Worm (Caenorhabditis elegans) whole organism, L4 larva: Measurements from ENCODE around the gene K03H6.4.

ENCODE experiments used
- F44E2.7 ChIP-seq: fragments of 200-800 bp; sonication (Bioruptor generic); IDR thresholded peaks from 2 replicates; pipeline ENCODE4 v2.1.2; 2022; ENCODE audit warnings: missing genetic modification characterization, missing compliant biosample characterization
- arid-1 ChIP-seq: fragments of 200-800 bp; sonication (Bioruptor generic); conservative IDR thresholded peaks from 2 replicates; pipeline ENCODE4 v1.3.6; 2022; ENCODE audit warnings: missing genetic modification reagents, missing genetic modification characterization, missing compliant biosample characterization
- dpl-1 ChIP-seq: fragments of 150-350 bp; optimal IDR thresholded peaks from 2 replicates; lab custom pipeline; 2014; ENCODE audit warnings: missing biosample characterization, missing genetic modification reagents, missing genetic modification characterization
- lim-7 ChIP-seq: fragments of 200-800 bp; sonication (Bioruptor generic); IDR thresholded peaks from 2 replicates; pipeline ENCODE4 v1.3.6; 2022; ENCODE audit warnings: missing genetic modification characterization, missing compliant biosample characterization
- lin-13 ChIP-seq: fragments of 150-350 bp; optimal IDR thresholded peaks from 2 replicates; lab custom pipeline; 2014; ENCODE audit warnings: missing biosample characterization, missing genetic modification reagents, missing genetic modification characterization
- lin-15B ChIP-seq: fragments of 150-350 bp; sonication (generic microtip); optimal IDR thresholded peaks from 3 replicates; lab custom pipeline; 2014; ENCODE audit warnings: missing biosample characterization, missing genetic modification characterization
- lsy-2 ChIP-seq, 2 experiments: fragments of 150-350 bp in 1 of 2; sonication (generic microtip) in 1 of 2; optimal IDR thresholded peaks; 2 replicates each; lab custom pipeline; 2014 to 2017; ENCODE audit warnings: missing biosample characterization in 2 of 2, missing genetic modification characterization in 2 of 2
- skn-1 ChIP-seq: fragments of 150-350 bp; optimal IDR thresholded peaks from 2 replicates; lab custom pipeline; 2014; ENCODE audit warnings: missing biosample characterization, missing genetic modification characterization
- spr-3 ChIP-seq: fragments of 200-800 bp; sonication (Bioruptor generic); optimal IDR thresholded peaks from 2 replicates; lab custom pipeline; 2018; ENCODE audit warnings: mild to moderate bottlenecking, missing genetic modification characterization, missing compliant biosample characterization
- unc-62 ChIP-seq, 3 experiments: fragments of 150-350 bp in 1 of 3; sonication (generic microtip); optimal IDR thresholded peaks in 2 of 3; peaks in 1 of 3; 1 replicate in 1 of 3; 2 replicates in 2 of 3; lab custom pipeline; 2014 to 2017; ENCODE audit warnings: missing biosample characterization in 3 of 3, missing genetic modification characterization in 3 of 3, missing genetic modification reagents in 3 of 3, missing genotype in 1 of 3
- zag-1 ChIP-seq: fragments of 150-350 bp; optimal IDR thresholded peaks from 2 replicates; lab custom pipeline; 2014; ENCODE audit warnings: missing biosample characterization, missing genetic modification characterization
- zfp-3 ChIP-seq: fragments of 200-800 bp; sonication (Bioruptor generic); conservative IDR thresholded peaks from 2 replicates; pipeline ENCODE4 v1.3.6; 2022; ENCODE audit warnings: missing genetic modification reagents, missing genetic modification characterization, missing compliant biosample characterization

ce11 chrIV:1512944-1513343, 8.2 kb downstream of the K03H6.4 start:
- no peak for TF ChIP-seq arid-1
- no peak for TF ChIP-seq dpl-1 (GFP tag; lab: Kevin White, UChicago)
- no peak for TF ChIP-seq skn-1 (tag; lab: Kevin White, UChicago)
- TF ChIP-seq F44E2.7 = no peak
- TF ChIP-seq unc-62 (GFP tag; optimal IDR thresholded peaks at IDR 0.05 in 1 of 2; lab: Kevin White, UChicago) = no peak
- no peak for TF ChIP-seq unc-62 (tag; optimal IDR thresholded peaks at IDR 0.05; lab: Kevin White, UChicago)
- TF ChIP-seq lsy-2 (tag; optimal IDR thresholded peaks at IDR 0.05; lab: Kevin White, UChicago) = no peak
- TF ChIP-seq lin-15B (tag; lab: Kevin White, UChicago) = no peak
- no peak for TF ChIP-seq spr-3 (GFP tag; lab: Kevin White, UChicago)
- no peak for TF ChIP-seq lin-13 (GFP tag; lab: Kevin White, UChicago)
- no peak for TF ChIP-seq lim-7 (GFP tag; lab: Robert Waterston, UW)
- no peak for TF ChIP-seq zfp-3 (GFP tag; lab: Robert Waterston, UW)
- no peak for TF ChIP-seq zag-1 (tag; lab: Kevin White, UChicago)
